Worm (Caenorhabditis elegans) whole organism, midembryonic: ENCODE measurements around the gene sor-1.

Experiments
- T22C8.4 ChIP-seq: fragments of 200-800 bp; sonication (Bioruptor generic); IDR thresholded peaks from 2 replicates; pipeline ENCODE4 v1.3.6; 2022; ENCODE audit warnings: missing genetic modification characterization, missing compliant biosample characterization
- cog-1 ChIP-seq: sonication (generic microtip); optimal IDR thresholded peaks from 2 replicates; lab custom pipeline; 2016; ENCODE audit warnings: missing genetic modification characterization, missing compliant biosample characterization
- flt-1 ChIP-seq: fragments of 200-800 bp; sonication (Bioruptor generic); IDR thresholded peaks from 2 replicates; pipeline ENCODE4 v1.3.6; 2022; ENCODE audit warnings: missing genetic modification characterization, missing compliant biosample characterization
- klf-2 ChIP-seq: fragments of 200-800 bp; sonication (Bioruptor generic); conservative IDR thresholded peaks from 2 replicates; pipeline ENCODE4 v1.3.6; 2022; ENCODE audit warnings: missing genetic modification reagents, missing genetic modification characterization, missing compliant biosample characterization
- med-1 ChIP-seq: sonication (generic microtip); optimal IDR thresholded peaks from 2 replicates; lab custom pipeline; 2017; ENCODE audit warnings: missing genetic modification characterization, mild to moderate bottlenecking, missing compliant biosample characterization, antibody characterized with exemption, missing genetic modification reagents; ENCODE audit not compliant: insufficient read depth
- tab-1 ChIP-seq: fragments of 200-800 bp; sonication (Bioruptor generic); IDR thresholded peaks from 2 replicates; pipeline ENCODE4 v1.3.6; 2022; ENCODE audit warnings: missing genetic modification characterization, missing compliant biosample characterization

- TF ChIP-seq T22C8.4 (GFP tag; lab: Robert Waterston, UW) (no peak), klf-2 (GFP tag; lab: Robert Waterston, UW) (no peak), med-1 (no peak), flt-1 (no peak), cog-1 (tag; lab: Kevin White, UChicago) (no peak), tab-1 (GFP tag; lab: Robert Waterston, UW) (no peak)
Measured at ce11 chrIII:8446534-8446933, 28.6 kb downstream of the sor-1 start, which contains the start of gene hsp-110.
